Worm (Caenorhabditis elegans) whole organism, L3 larva: Measurements from ENCODE around the gene thoc-2.

Source experiments
- ama-1 ChIP-seq: fragments of 150-350 bp; optimal IDR thresholded peaks from 2 replicates; lab custom pipeline; 2018
- ceh-82 ChIP-seq: fragments of 150-350 bp; optimal IDR thresholded peaks from 2 replicates; lab custom pipeline; 2014; ENCODE audit warnings: missing biosample characterization, missing genetic modification characterization
- elt-2 ChIP-seq: sonication (generic microtip); optimal IDR thresholded peaks from 2 replicates; lab custom pipeline; 2016; ENCODE audit warnings: missing genetic modification reagents, mild to moderate bottlenecking, missing genetic modification characterization, missing compliant biosample characterization
- fkh-2 ChIP-seq: fragments of 150-350 bp; optimal IDR thresholded peaks from 2 replicates; lab custom pipeline; 2014; ENCODE audit warnings: missing biosample characterization, missing genetic modification reagents, missing genetic modification characterization
- jun-1 ChIP-seq: fragments of 150-350 bp; optimal IDR thresholded peaks from 2 replicates; lab custom pipeline; 2014; ENCODE audit warnings: missing biosample characterization, missing genetic modification reagents, missing genetic modification characterization
- unc-62 ChIP-seq: fragments of 150-350 bp; sonication (generic microtip); optimal IDR thresholded peaks from 4 replicates; lab custom pipeline; 2014; ENCODE audit warnings: missing biosample characterization, missing genetic modification reagents, missing genetic modification characterization
- ztf-11 ChIP-seq: fragments of 150-350 bp; optimal IDR thresholded peaks from 2 replicates; lab custom pipeline; 2014; ENCODE audit warnings: missing biosample characterization, missing genetic modification characterization
- ztf-4 ChIP-seq: fragments of 150-350 bp; optimal IDR thresholded peaks from 2 replicates; lab custom pipeline; 2014; ENCODE audit warnings: missing biosample characterization, missing genetic modification characterization

- TF ChIP-seq jun-1 (tag; lab: Kevin White, UChicago) (no peak), elt-2 (no peak), unc-62 (GFP tag; lab: Kevin White, UChicago) (no peak), ztf-11 (tag; lab: Kevin White, UChicago) (no peak), ceh-82 (tag; lab: Kevin White, UChicago) (no peak), ama-1 (lab: Kevin White, UChicago) (peak; percentile 2), fkh-2 (tag; lab: Kevin White, UChicago) (no peak), ztf-4 (tag; lab: Kevin White, UChicago) (no peak)
Measured at ce11 chrIII:6348578-6348977, 19.3 kb upstream of the thoc-2 start.
